Worm (Caenorhabditis elegans) whole organism, young adult: ENCODE results near the gene F38H4.4.

ENCODE experiments used
- C06A6.2 ChIP-seq: fragments of 200-800 bp; sonication (Bioruptor generic); conservative IDR thresholded peaks from 2 replicates; pipeline ENCODE4 v1.3.6; 2022; ENCODE audit warnings: missing genetic modification characterization, missing compliant biosample characterization
- F52B5.7 ChIP-seq: sonication (generic microtip); optimal IDR thresholded peaks from 2 replicates; lab custom pipeline; 2016; ENCODE audit warnings: mild to moderate bottlenecking, missing genetic modification characterization, missing compliant biosample characterization
- F57A8.1 ChIP-seq: fragments of 200-800 bp; sonication (Bioruptor generic); optimal IDR thresholded peaks from 2 replicates; lab custom pipeline; 2018; ENCODE audit warnings: mild to moderate bottlenecking, missing genetic modification characterization, moderate library complexity, missing compliant biosample characterization
- K12H6.12 ChIP-seq: fragments of 200-800 bp; sonication (Bioruptor generic); optimal IDR thresholded peaks from 2 replicates; lab custom pipeline; 2018; ENCODE audit warnings: mild to moderate bottlenecking, missing genetic modification characterization, missing compliant biosample characterization
- bed-2 ChIP-seq: fragments of 200-800 bp; sonication (Bioruptor generic); IDR thresholded peaks from 2 replicates; pipeline ENCODE4 v1.3.6; 2022; ENCODE audit warnings: missing genetic modification reagents, missing genetic modification characterization, missing compliant biosample characterization
- unc-130 ChIP-seq: sonication (generic microtip); optimal IDR thresholded peaks from 2 replicates; lab custom pipeline; 2016; ENCODE audit warnings: missing genetic modification reagents, missing genetic modification characterization, missing compliant biosample characterization
- zfh-2 ChIP-seq: fragments of 200-800 bp; sonication (Bioruptor generic); conservative IDR thresholded peaks from 2 replicates; pipeline ENCODE4 v1.3.6; 2022; ENCODE audit warnings: missing genetic modification reagents, missing genetic modification characterization, missing compliant biosample characterization

DNA sequence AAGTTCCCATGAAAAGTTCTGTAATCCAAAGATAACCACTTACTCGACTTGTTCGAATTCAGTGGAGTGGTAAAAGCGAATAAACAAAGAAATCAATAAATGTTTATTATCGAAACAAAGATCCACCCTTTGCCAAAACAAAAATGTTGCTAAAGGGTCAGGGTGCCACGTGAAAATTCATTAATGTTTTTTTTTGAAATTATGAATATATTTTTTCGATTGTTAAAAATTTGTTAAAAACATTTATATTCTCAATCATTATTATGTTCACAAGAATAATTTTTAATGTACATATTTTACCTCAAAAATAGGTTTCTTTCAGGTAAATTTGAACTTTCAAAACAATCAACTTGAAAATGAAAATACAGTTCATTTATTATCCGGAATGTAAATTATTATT, 45.0 kb upstream of the F38H4.4 start, which contains the start of gene H01G02.4:
- TF ChIP-seq bed-2 (GFP tag; lab: Robert Waterston, UW), result no peak
- no peak for TF ChIP-seq F52B5.7 (tag; lab: Kevin White, UChicago)
- TF ChIP-seq F57A8.1 (GFP tag; lab: Kevin White, UChicago), result no peak
- TF ChIP-seq unc-130 (GFP tag; lab: Kevin White, UChicago), result no peak
- no peak for TF ChIP-seq K12H6.12 (tag; lab: Kevin White, UChicago)
- no peak for TF ChIP-seq zfh-2 (GFP tag; lab: Robert Waterston, UW)
- TF ChIP-seq C06A6.2 (GFP tag; lab: Robert Waterston, UW), result no peak
